Worm (Caenorhabditis elegans): ENCODE results near the gene sptl-2.

DNA sequence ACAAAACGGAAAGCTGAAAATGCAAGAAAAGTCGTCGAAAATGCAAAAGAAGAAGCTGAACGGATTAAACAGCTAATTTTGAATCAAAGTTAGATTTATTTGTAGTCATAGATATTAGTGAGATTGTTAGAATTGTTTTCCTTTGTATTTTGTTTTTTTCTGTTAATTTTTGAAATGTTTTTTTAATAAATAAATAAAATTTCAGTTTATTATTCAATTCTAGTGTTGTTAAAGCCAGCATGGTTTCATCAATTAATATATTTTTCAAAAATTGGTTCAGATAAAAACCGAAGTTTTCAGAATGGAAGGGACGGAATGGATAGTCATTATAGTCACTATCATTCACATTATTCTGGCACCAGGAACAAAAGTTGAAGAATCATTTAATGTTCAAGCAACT lies 17.8 kb downstream of the sptl-2 start, which contains the start of gene algn-12:
- TF ChIP-seq ztf-23 (GFP tag; IDR thresholded peaks at IDR 0.05) = no peak
- TF ChIP-seq ref-1 (GFP tag; conservative IDR thresholded peaks at IDR 0.05) = no peak
- no peak for TF ChIP-seq klf-2 (GFP tag; conservative IDR thresholded peaks at IDR 0.05)

Data from whole organism, midembryonic.